Fruit fly (Drosophila melanogaster) whole organism, prepupa: ENCODE measurements around the gene CG17784.

ENCODE experiments used
- Blimp-1 ChIP-seq: fragments of 200-800 bp; sonication (Bioruptor generic); optimal IDR thresholded peaks from 3 replicates; lab custom pipeline; 2017; ENCODE audit warnings: missing biosample characterization, missing genetic modification characterization, mild to moderate bottlenecking, moderate library complexity, missing genetic modification reagents
- CG10631 ChIP-seq: fragments of 200-800 bp; sonication (Bioruptor generic); optimal IDR thresholded peaks from 2 replicates; lab custom pipeline; 2016; ENCODE audit warnings: missing biosample characterization, missing genetic modification characterization
- CG10669 ChIP-seq: fragments of 200-800 bp; sonication (Bioruptor generic); optimal IDR thresholded peaks from 3 replicates; lab custom pipeline; 2018; ENCODE audit warnings: missing biosample characterization, mild to moderate bottlenecking, missing genetic modification characterization, moderate library complexity
- CG11294 ChIP-seq: fragments of 200-800 bp; sonication (Bioruptor generic); IDR thresholded peaks from 2 replicates; pipeline ENCODE4 v1.3.6; 2022; ENCODE audit warnings: missing biosample characterization, missing genetic modification characterization
- CG11902 ChIP-seq: fragments of 200-800 bp; sonication (Bioruptor generic); optimal IDR thresholded peaks from 3 replicates; lab custom pipeline; 2016; ENCODE audit warnings: missing biosample characterization, missing genetic modification characterization
- CG15336 ChIP-seq: fragments of 200-800 bp; sonication (Bioruptor generic); IDR thresholded peaks from 2 replicates; pipeline ENCODE4 v1.3.6; 2022; ENCODE audit warnings: missing biosample characterization, missing genetic modification characterization
- CG16779 ChIP-seq: fragments of 200-800 bp; sonication (Bioruptor generic); optimal IDR thresholded peaks from 3 replicates; lab custom pipeline; 2017; ENCODE audit warnings: missing biosample characterization, mild to moderate bottlenecking, missing genetic modification characterization
- CG3032 ChIP-seq: fragments of 200-800 bp; optimal IDR thresholded peaks from 2 replicates; lab custom pipeline; 2019; ENCODE audit warnings: missing biosample characterization, mild to moderate bottlenecking, missing genetic modification characterization, moderate library complexity
- CG31627 ChIP-seq: fragments of 200-800 bp; sonication (Bioruptor generic); optimal IDR thresholded peaks from 3 replicates; lab custom pipeline; 2016; ENCODE audit warnings: missing biosample characterization, missing genetic modification characterization
- CG32006 ChIP-seq: fragments of 200-800 bp; sonication (Bioruptor generic); optimal IDR thresholded peaks from 3 replicates; lab custom pipeline; 2017; ENCODE audit warnings: missing biosample characterization, mild to moderate bottlenecking, missing genetic modification characterization
- CG34406 ChIP-seq: fragments of 200-800 bp; sonication (Bioruptor generic); optimal IDR thresholded peaks from 3 replicates; lab custom pipeline; 2016; ENCODE audit warnings: missing biosample characterization, missing genetic modification characterization
- CG3919 ChIP-seq: fragments of 200-800 bp; sonication (Bioruptor generic); optimal IDR thresholded peaks from 3 replicates; lab custom pipeline; 2016; ENCODE audit warnings: missing biosample characterization, missing genetic modification characterization
- CG4318 ChIP-seq: fragments of 200-800 bp; sonication (Bioruptor generic); optimal IDR thresholded peaks from 3 replicates; lab custom pipeline; 2017; ENCODE audit warnings: missing biosample characterization, mild to moderate bottlenecking, missing genetic modification characterization
- CG6163 ChIP-seq: fragments of 200-800 bp; sonication (Bioruptor generic); IDR thresholded peaks from 3 replicates; pipeline ENCODE4 v1.3.6; 2022; ENCODE audit warnings: missing biosample characterization, missing genetic modification characterization
- CG6276 ChIP-seq: fragments of 200-800 bp; sonication (Bioruptor generic); optimal IDR thresholded peaks from 2 replicates; lab custom pipeline; 2017; ENCODE audit warnings: missing biosample characterization, mild to moderate bottlenecking, missing genetic modification characterization
- CG6792 ChIP-seq: fragments of 200-800 bp; sonication (Bioruptor generic); optimal IDR thresholded peaks from 3 replicates; lab custom pipeline; 2016; ENCODE audit warnings: missing biosample characterization, missing genetic modification characterization
- CG6808 ChIP-seq: fragments of 200-800 bp; sonication (Bioruptor generic); optimal IDR thresholded peaks from 3 replicates; lab custom pipeline; 2017; ENCODE audit warnings: missing biosample characterization, missing genetic modification characterization, mild to moderate bottlenecking, moderate library complexity, missing genetic modification reagents
- CG6854 ChIP-seq: fragments of 200-800 bp; sonication (Bioruptor generic); optimal IDR thresholded peaks from 2 replicates; lab custom pipeline; 2017; ENCODE audit warnings: missing biosample characterization, mild to moderate bottlenecking, missing genetic modification characterization
- CG7368 ChIP-seq: fragments of 200-800 bp; sonication (Bioruptor generic); optimal IDR thresholded peaks from 3 replicates; lab custom pipeline; 2016; ENCODE audit warnings: missing biosample characterization, missing genetic modification characterization
- CG8119 ChIP-seq: fragments of 200-800 bp; sonication (Bioruptor generic); IDR thresholded peaks from 3 replicates; pipeline ENCODE4 v1.3.6; 2022; ENCODE audit warnings: missing biosample characterization, missing genetic modification characterization
- CG8319 ChIP-seq: fragments of 200-800 bp; sonication (Bioruptor generic); optimal IDR thresholded peaks from 3 replicates; lab custom pipeline; 2016; ENCODE audit warnings: missing biosample characterization, missing genetic modification characterization
- CG8632 ChIP-seq: fragments of 200-800 bp; sonication (Bioruptor generic); optimal IDR thresholded peaks from 3 replicates; lab custom pipeline; 2016; ENCODE audit warnings: missing biosample characterization, missing genetic modification characterization
- CG9139 ChIP-seq: fragments of 200-800 bp; sonication (Bioruptor generic); optimal IDR thresholded peaks from 3 replicates; lab custom pipeline; 2017; ENCODE audit warnings: missing biosample characterization, mild to moderate bottlenecking, missing genetic modification characterization
- Eip75B ChIP-seq: fragments of 200-800 bp; sonication (Bioruptor generic); optimal IDR thresholded peaks from 3 replicates; lab custom pipeline; 2016; ENCODE audit warnings: missing biosample characterization, missing genetic modification characterization
- Eip78C ChIP-seq: fragments of 200-800 bp; sonication (Bioruptor generic); peaks from one replicate; lab custom pipeline; 2016; ENCODE audit warnings: missing biosample characterization, missing genetic modification characterization
- Gug ChIP-seq: fragments of 200-800 bp; sonication (Bioruptor generic); IDR thresholded peaks from 2 replicates; pipeline ENCODE4 v1.3.6; 2022; ENCODE audit warnings: missing biosample characterization, missing genetic modification characterization
- Hr38 ChIP-seq: sonication (Bioruptor generic); optimal IDR thresholded peaks from 2 replicates; lab custom pipeline; 2016; ENCODE audit warnings: missing biosample characterization, missing genetic modification characterization
- Hr39 ChIP-seq: fragments of 200-800 bp; sonication (Bioruptor generic); optimal IDR thresholded peaks from 2 replicates; lab custom pipeline; 2016; ENCODE audit warnings: missing biosample characterization, missing genetic modification characterization
- Hr4 ChIP-seq: fragments of 200-800 bp; sonication (Bioruptor generic); optimal IDR thresholded peaks from 3 replicates; lab custom pipeline; 2016; ENCODE audit warnings: missing biosample characterization, missing genetic modification characterization
- Lpt ChIP-seq: fragments of 200-800 bp; sonication (Bioruptor generic); optimal IDR thresholded peaks from 3 replicates; lab custom pipeline; 2016; ENCODE audit warnings: missing biosample characterization, missing genetic modification characterization
- Met ChIP-seq: fragments of 200-800 bp; sonication (Bioruptor generic); optimal IDR thresholded peaks from 3 replicates; lab custom pipeline; 2016; ENCODE audit warnings: missing biosample characterization, missing genetic modification characterization
- OdsH ChIP-seq: fragments of 200-800 bp; sonication (Bioruptor generic); optimal IDR thresholded peaks from 3 replicates; lab custom pipeline; 2016; ENCODE audit warnings: missing biosample characterization, missing genetic modification characterization
- Smox ChIP-seq: fragments of 200-800 bp; sonication (Bioruptor generic); optimal IDR thresholded peaks from 3 replicates; lab custom pipeline; 2016; ENCODE audit warnings: missing biosample characterization, missing genetic modification characterization
- Sox102F ChIP-seq: fragments of 200-800 bp; sonication (Bioruptor generic); optimal IDR thresholded peaks from 2 replicates; lab custom pipeline; 2016; ENCODE audit warnings: missing biosample characterization, mild to moderate bottlenecking, missing genetic modification characterization
- Sox15 ChIP-seq: fragments of 200-800 bp; sonication (Bioruptor generic); optimal IDR thresholded peaks from 3 replicates; lab custom pipeline; 2016; ENCODE audit warnings: missing biosample characterization, missing genetic modification characterization
- acj6 ChIP-seq: fragments of 200-800 bp; sonication (Bioruptor generic); optimal IDR thresholded peaks from 3 replicates; lab custom pipeline; 2016; ENCODE audit warnings: missing biosample characterization, missing genetic modification characterization
- cyc ChIP-seq: fragments of 200-800 bp; sonication (Bioruptor generic); optimal IDR thresholded peaks from 3 replicates; lab custom pipeline; 2016; ENCODE audit warnings: missing biosample characterization, missing genetic modification characterization
- dac ChIP-seq: fragments of 200-800 bp; sonication (Bioruptor generic); optimal IDR thresholded peaks from 2 replicates; lab custom pipeline; 2017; ENCODE audit warnings: missing biosample characterization, mild to moderate bottlenecking, missing genetic modification characterization
- dsx ChIP-seq: fragments of 200-800 bp; optimal IDR thresholded peaks from 3 replicates; lab custom pipeline; 2019; ENCODE audit warnings: missing biosample characterization, mild to moderate bottlenecking, missing genetic modification characterization, moderate library complexity; ENCODE audit not compliant: poor library complexity, severe bottlenecking
- eg ChIP-seq: fragments of 200-800 bp; sonication (Bioruptor generic); IDR thresholded peaks from 3 replicates; pipeline ENCODE4 v1.3.6; 2022; ENCODE audit warnings: missing biosample characterization, missing genetic modification characterization
- esn ChIP-seq: fragments of 200-800 bp; sonication (Bioruptor generic); optimal IDR thresholded peaks from 2 replicates; lab custom pipeline; 2016; ENCODE audit warnings: missing biosample characterization, mild to moderate bottlenecking, missing genetic modification characterization, moderate library complexity
- fd59A ChIP-seq: fragments of 200-800 bp; sonication (Bioruptor generic); optimal IDR thresholded peaks from 2 replicates; lab custom pipeline; 2017; ENCODE audit warnings: missing biosample characterization, mild to moderate bottlenecking, missing genetic modification characterization, missing genetic modification reagents
- fd85E ChIP-seq: fragments of 200-800 bp; sonication (Bioruptor generic); optimal IDR thresholded peaks from 3 replicates; lab custom pipeline; 2016; ENCODE audit warnings: missing biosample characterization, missing genetic modification characterization
- lz ChIP-seq: fragments of 200-800 bp; sonication (Bioruptor generic); optimal IDR thresholded peaks from 3 replicates; lab custom pipeline; 2016; ENCODE audit warnings: missing biosample characterization, missing genetic modification characterization
- net ChIP-seq: fragments of 200-800 bp; sonication (Bioruptor generic); optimal IDR thresholded peaks from 3 replicates; lab custom pipeline; 2016; ENCODE audit warnings: missing biosample characterization, missing genetic modification characterization
- pdm3 ChIP-seq: fragments of 200-800 bp; sonication (Bioruptor generic); optimal IDR thresholded peaks from 3 replicates; lab custom pipeline; 2016; ENCODE audit warnings: missing biosample characterization, missing genetic modification characterization
- salr ChIP-seq, 2 experiments: fragments of 200-800 bp; sonication (Bioruptor generic); optimal IDR thresholded peaks; 3 replicates each; lab custom pipeline; 2016 to 2018; ENCODE audit warnings: missing biosample characterization in 2 of 2, missing genetic modification characterization in 2 of 2, mild to moderate bottlenecking in 1 of 2
- spab ChIP-seq: fragments of 200-800 bp; sonication (Bioruptor generic); optimal IDR thresholded peaks from 2 replicates; lab custom pipeline; 2017; ENCODE audit warnings: missing biosample characterization, mild to moderate bottlenecking, missing genetic modification characterization, missing genetic modification reagents
- ss ChIP-seq, 2 experiments: fragments of 200-800 bp; sonication (Bioruptor generic); optimal IDR thresholded peaks; 2 replicates in 1 of 2; 3 replicates in 1 of 2; lab custom pipeline; 2017 to 2018; ENCODE audit warnings: mild to moderate bottlenecking in 2 of 2, missing biosample characterization in 2 of 2, missing genetic modification characterization in 2 of 2, moderate library complexity in 1 of 2
- svp ChIP-seq: fragments of 200-800 bp; sonication (Bioruptor generic); peaks from one replicate; lab custom pipeline; 2016; ENCODE audit warnings: missing biosample characterization, missing genetic modification characterization
- vri ChIP-seq: fragments of 200-800 bp; sonication (Bioruptor generic); optimal IDR thresholded peaks from 3 replicates; lab custom pipeline; 2016; ENCODE audit warnings: missing biosample characterization, mild to moderate bottlenecking, missing genetic modification characterization

Gene CG17784

DNA sequence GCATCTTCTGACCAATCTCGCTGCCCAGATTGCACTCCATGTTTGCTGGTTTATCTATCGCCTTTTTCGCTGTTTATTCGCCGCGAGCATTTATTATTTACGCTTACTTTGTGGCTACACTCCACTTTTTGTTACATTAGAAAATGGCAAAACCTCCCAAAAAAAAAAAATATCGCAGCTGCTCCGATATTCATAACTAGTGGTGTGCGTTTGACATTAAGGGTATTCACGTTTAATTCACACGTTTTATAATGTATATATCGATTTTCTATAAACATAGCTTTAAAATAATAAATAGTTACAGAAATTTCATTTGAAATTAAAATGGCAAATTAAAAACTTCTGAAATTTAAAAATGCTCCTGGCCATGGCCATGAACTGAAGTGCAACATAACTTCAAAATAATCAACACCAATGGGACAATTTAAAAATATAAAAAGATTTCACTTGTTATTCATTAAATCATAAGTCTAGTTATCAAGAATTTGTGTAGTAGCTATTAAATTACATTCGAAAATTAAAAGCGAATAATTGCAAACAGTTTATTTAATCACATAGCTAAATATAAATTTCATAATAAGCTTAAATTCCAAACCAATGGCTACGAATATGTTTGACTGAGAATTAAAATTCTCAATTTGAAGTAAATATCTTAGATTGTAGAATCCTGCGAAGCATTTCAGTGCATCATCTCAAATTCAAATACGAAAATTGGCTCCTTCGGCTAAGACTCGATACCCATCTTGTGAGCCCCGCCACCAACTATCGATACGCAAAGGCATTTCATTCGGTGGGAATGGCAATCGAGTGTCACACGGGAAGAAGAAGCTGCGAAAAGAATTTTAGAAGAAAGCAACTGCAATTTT lies 46.3 kb downstream of the CG17784 start, which contains the start of the genes Nab2 and BRWD3:
Gene Nab2, minus strand, starts transcription at position 203 of the 866 bp plus-strand sequence.
Gene BRWD3, plus strand, starts transcription at position 784 of the 866 bp plus-strand sequence.
- TF ChIP-seq net (GFP tag; lab: Kevin White, UChicago): no peak
- peak; percentile 25; the same call in 1 of the 2 replicates for TF ChIP-seq Gug
- TF ChIP-seq CG8119 (GFP tag; lab: Robert Waterston, UW): no peak
- TF ChIP-seq CG6792: peak; percentile 40
- no peak for TF ChIP-seq Sox102F (GFP tag; lab: Kevin White, UChicago)
- TF ChIP-seq CG32006: no peak
- TF ChIP-seq CG8632 (GFP tag; lab: Kevin White, UChicago): no peak
- no peak for TF ChIP-seq fd59A (GFP tag; lab: Kevin White, UChicago)
- TF ChIP-seq dac (GFP tag; lab: Kevin White, UChicago): no peak
- no peak for TF ChIP-seq vri (GFP tag; lab: Kevin White, UChicago)
- TF ChIP-seq CG10631 (GFP tag; lab: Kevin White, UChicago): no peak
- TF ChIP-seq esn (GFP tag; lab: Kevin White, UChicago): peak; percentile 59
- no peak for TF ChIP-seq Lpt (GFP tag; lab: Kevin White, UChicago)
- TF ChIP-seq Hr4 (GFP tag; lab: Kevin White, UChicago): no peak
- TF ChIP-seq cyc (GFP tag; lab: Kevin White, UChicago): no peak
- no peak for TF ChIP-seq Hr39 (GFP tag; lab: Kevin White, UChicago)
- peak; percentile 22 for TF ChIP-seq CG11902 (GFP tag; lab: Kevin White, UChicago)
- no peak for TF ChIP-seq dsx (GFP tag; lab: Kevin White, UChicago)
- no peak for TF ChIP-seq CG8319
- TF ChIP-seq CG6276: no peak
- no peak for TF ChIP-seq Eip75B (GFP tag; lab: Kevin White, UChicago)
- peak; percentile 39; the same call in 2 of the 3 replicates for TF ChIP-seq eg (GFP tag; lab: Robert Waterston, UW)
- TF ChIP-seq CG6808: no peak
- TF ChIP-seq CG16779 (tag; lab: Kevin White, UChicago): no peak
- TF ChIP-seq CG31627 (GFP tag; lab: Kevin White, UChicago): peak; percentile 56
- no peak for TF ChIP-seq OdsH
- TF ChIP-seq Eip78C (GFP tag; lab: Kevin White, UChicago): no peak
- no peak for TF ChIP-seq ss (GFP tag; optimal IDR thresholded peaks at IDR 0.05; lab: Kevin White, UChicago)
- TF ChIP-seq CG6163: peak; percentile 46; the same call in 1 of the 3 replicates
- TF ChIP-seq CG11294: no peak
- no peak for TF ChIP-seq CG6854 (GFP tag; lab: Kevin White, UChicago)
- TF ChIP-seq CG10669 (GFP tag; lab: Kevin White, UChicago): no peak
- TF ChIP-seq CG3919 (GFP tag; lab: Kevin White, UChicago): no peak
- TF ChIP-seq CG3032 (tag; lab: Kevin White, UChicago): peak; percentile 49
- TF ChIP-seq acj6 (GFP tag; lab: Kevin White, UChicago): no peak
- TF ChIP-seq lz (GFP tag; lab: Kevin White, UChicago): peak; percentile 54
- no peak for TF ChIP-seq CG9139 (GFP tag; lab: Kevin White, UChicago)
- peak in 1 of 2 experiments; percentile 57 for TF ChIP-seq salr (GFP tag; optimal IDR thresholded peaks at IDR 0.05; lab: Kevin White, UChicago)
- no peak for TF ChIP-seq Met
- TF ChIP-seq fd85E (GFP tag; lab: Kevin White, UChicago): no peak
- no peak for TF ChIP-seq Hr38 (GFP tag; lab: Kevin White, UChicago)
- no peak for TF ChIP-seq pdm3 (GFP tag; lab: Kevin White, UChicago)
- peak; percentile 44; the same call in 1 of the 2 replicates for TF ChIP-seq CG15336 (GFP tag; lab: Robert Waterston, UW)
- no peak for TF ChIP-seq CG34406
- peak; percentile 27 for TF ChIP-seq Sox15
- no peak for TF ChIP-seq Blimp-1
- TF ChIP-seq Smox (GFP tag; lab: Kevin White, UChicago): no peak
- TF ChIP-seq CG7368 (GFP tag; lab: Kevin White, UChicago): no peak
- no peak for TF ChIP-seq spab (GFP tag; lab: Kevin White, UChicago)
- no peak for TF ChIP-seq CG4318 (GFP tag; lab: Kevin White, UChicago)
- TF ChIP-seq svp (GFP tag; lab: Kevin White, UChicago): no peak
